Worm (Caenorhabditis elegans) whole organism, L3 larva: ENCODE results near the gene tbg-1.

Experiments
- R02D3.7 ChIP-seq: fragments of 150-350 bp; optimal IDR thresholded peaks from 2 replicates; lab custom pipeline; 2014; ENCODE audit warnings: missing biosample characterization, missing genetic modification characterization
- ama-1 ChIP-seq: fragments of 150-350 bp; optimal IDR thresholded peaks from 2 replicates; lab custom pipeline; 2018
- ceh-28 ChIP-seq: fragments of 150-350 bp; optimal IDR thresholded peaks from 2 replicates; lab custom pipeline; 2014; ENCODE audit warnings: missing biosample characterization, missing genetic modification reagents, missing genetic modification characterization
- ceh-82 ChIP-seq: fragments of 150-350 bp; optimal IDR thresholded peaks from 2 replicates; lab custom pipeline; 2014; ENCODE audit warnings: missing biosample characterization, missing genetic modification characterization
- egl-27 ChIP-seq: sonication (generic microtip); optimal IDR thresholded peaks from 4 replicates; lab custom pipeline; 2017; ENCODE audit warnings: missing biosample characterization, missing genetic modification reagents, missing genetic modification characterization
- fkh-10 ChIP-seq: sonication (generic microtip); optimal IDR thresholded peaks from 2 replicates; lab custom pipeline; 2017; ENCODE audit warnings: missing biosample characterization, missing genetic modification reagents, missing genetic modification characterization
- hmg-11 ChIP-seq: sonication (generic microtip); optimal IDR thresholded peaks from 2 replicates; lab custom pipeline; 2016; ENCODE audit warnings: missing genetic modification characterization, missing compliant biosample characterization
- lin-39 ChIP-seq: fragments of 150-350 bp; optimal IDR thresholded peaks from 2 replicates; lab custom pipeline; 2018; ENCODE audit warnings: missing biosample characterization, missing genetic modification reagents, missing genetic modification characterization
- nhr-12 ChIP-seq: fragments of 150-350 bp; optimal IDR thresholded peaks from 2 replicates; lab custom pipeline; 2014; ENCODE audit warnings: missing biosample characterization, missing genetic modification characterization
- nhr-77 ChIP-seq: fragments of 150-350 bp; optimal IDR thresholded peaks from 2 replicates; lab custom pipeline; 2014; ENCODE audit warnings: missing biosample characterization, missing genetic modification characterization
- snpc-4 ChIP-seq: fragments of 150-350 bp; optimal IDR thresholded peaks from 2 replicates; lab custom pipeline; 2014; ENCODE audit warnings: missing biosample characterization, missing genetic modification characterization
- unc-62 ChIP-seq: fragments of 150-350 bp; sonication (generic microtip); optimal IDR thresholded peaks from 4 replicates; lab custom pipeline; 2014; ENCODE audit warnings: missing biosample characterization, missing genetic modification reagents, missing genetic modification characterization
- ztf-11 ChIP-seq: fragments of 150-350 bp; optimal IDR thresholded peaks from 2 replicates; lab custom pipeline; 2014; ENCODE audit warnings: missing biosample characterization, missing genetic modification characterization

ce11 chrIII:9595563-9595962, 33.4 kb downstream of the tbg-1 start, which contains the start of gene rom-2:
- TF ChIP-seq ztf-11 (tag; lab: Kevin White, UChicago) (no peak), lin-39 (tag; lab: Kevin White, UChicago) (no peak), nhr-77 (tag; lab: Kevin White, UChicago) (no peak), ama-1 (no peak), ceh-82 (no peak), R02D3.7 (no peak), ceh-28 (tag; lab: Kevin White, UChicago) (no peak), nhr-12 (no peak), unc-62 (GFP tag; lab: Kevin White, UChicago) (no peak), fkh-10 (GFP tag; lab: Kevin White, UChicago) (no peak), hmg-11 (tag; lab: Kevin White, UChicago) (no peak), snpc-4 (tag; lab: Kevin White, UChicago) (no peak), egl-27 (no peak)
